Worm (Caenorhabditis elegans): ENCODE data around the gene srw-44.

srw-44 gene

ce11 chrV:16679981-16680380 is at the start of gene srw-44:
Gene srw-44, plus strand, starts transcription at chrV:16680281.
- TF ChIP-seq ceh-19 (GFP tag; optimal IDR thresholded peaks at IDR 0.05) (no peak), ceh-48 (tag; optimal IDR thresholded peaks at IDR 0.05) (no peak), Y22D7AL.16 (tag; optimal IDR thresholded peaks at IDR 0.05) (no peak), unc-86 (tag; optimal IDR thresholded peaks at IDR 0.05) (no peak), hlh-13 (GFP tag; optimal IDR thresholded peaks at IDR 0.05) (no peak), lin-11 (tag; optimal IDR thresholded peaks at IDR 0.05) (no peak), sdc-2 (tag; optimal IDR thresholded peaks at IDR 0.05) (no peak)

ce11 chrV:16635911-16636310 is 44.2 kb upstream of the srw-44 start, which contains the start of gene mltn-11:
Gene mltn-11, plus strand, starts transcription at chrV:16636186.
- peak; percentile 76 for TF ChIP-seq elt-2 (tag; optimal IDR thresholded peaks at IDR 0.05)
- no peak for TF ChIP-seq ceh-24 (tag; optimal IDR thresholded peaks at IDR 0.05)

- no peak for TF ChIP-seq C08G9.2 (tag; optimal IDR thresholded peaks at IDR 0.05)
- TF ChIP-seq zip-5 (tag; optimal IDR thresholded peaks at IDR 0.05) = no peak
- no peak for TF ChIP-seq hlh-30 (tag; optimal IDR thresholded peaks at IDR 0.05; ENCODE audit: insufficient read depth)
- TF ChIP-seq F13H6.1 (tag; optimal IDR thresholded peaks at IDR 0.05) = no peak
- no peak for TF ChIP-seq mec-3 (tag; optimal IDR thresholded peaks at IDR 0.05; ENCODE audit: borderline replicate concordance)
- no peak for TF ChIP-seq ets-4 (tag; optimal IDR thresholded peaks at IDR 0.05)
- no peak for TF ChIP-seq T23F11.4 (GFP tag; optimal IDR thresholded peaks at IDR 0.05)
- no peak for TF ChIP-seq ceh-6 (GFP tag; optimal IDR thresholded peaks at IDR 0.05)
- TF ChIP-seq nhr-232 (tag; optimal IDR thresholded peaks at IDR 0.05) = no peak
- TF ChIP-seq K02D7.2 (tag; optimal IDR thresholded peaks at IDR 0.05) = no peak
- no peak for TF ChIP-seq rnt-1 (tag; optimal IDR thresholded peaks at IDR 0.05)
- no peak for TF ChIP-seq ceh-34 (tag; optimal IDR thresholded peaks at IDR 0.05)
- no peak for TF ChIP-seq unc-55 (GFP tag; optimal IDR thresholded peaks at IDR 0.05)
- no peak for TF ChIP-seq dve-1 (tag; optimal IDR thresholded peaks at IDR 0.05)
- no peak for TF ChIP-seq tbx-7 (tag; optimal IDR thresholded peaks at IDR 0.05)
Observed at ce11 chrV:16638204-16638603, 41.9 kb upstream of the srw-44 start, which contains the start of gene srw-76. Gene srw-76, minus strand, starts transcription at chrV:16638304.

- TF ChIP-seq ets-4 (tag; optimal IDR thresholded peaks at IDR 0.05) (no peak), hlh-15 (tag; optimal IDR thresholded peaks at IDR 0.05) (no peak), ceh-24 (tag; optimal IDR thresholded peaks at IDR 0.05) (no peak), pat-9 (tag; optimal IDR thresholded peaks at IDR 0.05) (no peak), odd-2 (tag; optimal IDR thresholded peaks at IDR 0.05) (no peak), sox-4 (tag; optimal IDR thresholded peaks at IDR 0.05) (no peak), ceh-18 (tag; optimal IDR thresholded peaks at IDR 0.05) (no peak), gmeb-2 (tag; optimal IDR thresholded peaks at IDR 0.05) (no peak), ceh-9 (tag; optimal IDR thresholded peaks at IDR 0.05) (no peak)
Observed at ce11 chrV:16640366-16640765, 39.7 kb upstream of the srw-44 start.

ce11 chrV:16643558-16643957 is 36.5 kb upstream of the srw-44 start, which contains the start of gene srw-77:
Gene srw-77, minus strand, starts transcription at chrV:16643658.
- TF ChIP-seq unc-86 (tag; optimal IDR thresholded peaks at IDR 0.05) (no peak), fkh-6 (tag; optimal IDR thresholded peaks at IDR 0.05) (no peak), ceh-19 (GFP tag; optimal IDR thresholded peaks at IDR 0.05) (no peak), ceh-9 (tag; optimal IDR thresholded peaks at IDR 0.05) (no peak), ceh-2 (tag; optimal IDR thresholded peaks at IDR 0.05) (no peak), ref-2 (tag; optimal IDR thresholded peaks at IDR 0.05) (no peak), K09A11.1 (tag; optimal IDR thresholded peaks at IDR 0.05; ENCODE audit: insufficient read depth) (no peak), ceh-14 (tag; optimal IDR thresholded peaks at IDR 0.05) (no peak), C08G9.2 (tag; optimal IDR thresholded peaks at IDR 0.05) (no peak), sox-4 (tag; optimal IDR thresholded peaks at IDR 0.05) (no peak), dve-1 (tag; optimal IDR thresholded peaks at IDR 0.05) (no peak), rnt-1 (tag; optimal IDR thresholded peaks at IDR 0.05) (no peak)

Measured in whole organism, late embryonic.